Worm (Caenorhabditis elegans): ENCODE measurements around the gene rpn-3.

- TF ChIP-seq lin-13 (GFP tag; optimal IDR thresholded peaks at IDR 0.05) = no peak
- TF ChIP-seq unc-62 (GFP tag; optimal IDR thresholded peaks at IDR 0.05) = no peak
- TF ChIP-seq nhr-77 (tag; optimal IDR thresholded peaks at IDR 0.05) = no peak
- no peak for TF ChIP-seq skn-1 (tag; optimal IDR thresholded peaks at IDR 0.05)
- TF ChIP-seq unc-39 (tag; optimal IDR thresholded peaks at IDR 0.05) = no peak
- TF ChIP-seq Y55F3AM.14 (GFP tag; optimal IDR thresholded peaks at IDR 0.05) = no peak
- TF ChIP-seq nhr-237 (tag; optimal IDR thresholded peaks at IDR 0.05) = no peak
- no peak for TF ChIP-seq nhr-10 (tag; optimal IDR thresholded peaks at IDR 0.05)
- TF ChIP-seq ceh-82 (tag; optimal IDR thresholded peaks at IDR 0.05) = no peak
- TF ChIP-seq zag-1 (tag; optimal IDR thresholded peaks at IDR 0.05) = no peak
Measured at ce11 chrIII:8409166-8409565, 38.0 kb upstream of the rpn-3 start, which contains the start of gene ZK353.9.
